Worm (Caenorhabditis elegans) whole organism, mixed stage, embryonic: ENCODE measurements around the gene F56D6.13.

ENCODE experiments used
- mep-1 ChIP-seq: fragments of 150-350 bp; optimal IDR thresholded peaks from 2 replicates; lab custom pipeline; 2017; ENCODE audit warnings: missing biosample characterization, missing genetic modification reagents, missing genetic modification characterization, inconsistent platforms
- unc-62 ChIP-seq: fragments of 150-350 bp; optimal IDR thresholded peaks from 2 replicates; lab custom pipeline; 2014; ENCODE audit warnings: missing biosample characterization, missing genetic modification reagents, missing genetic modification characterization

DNA sequence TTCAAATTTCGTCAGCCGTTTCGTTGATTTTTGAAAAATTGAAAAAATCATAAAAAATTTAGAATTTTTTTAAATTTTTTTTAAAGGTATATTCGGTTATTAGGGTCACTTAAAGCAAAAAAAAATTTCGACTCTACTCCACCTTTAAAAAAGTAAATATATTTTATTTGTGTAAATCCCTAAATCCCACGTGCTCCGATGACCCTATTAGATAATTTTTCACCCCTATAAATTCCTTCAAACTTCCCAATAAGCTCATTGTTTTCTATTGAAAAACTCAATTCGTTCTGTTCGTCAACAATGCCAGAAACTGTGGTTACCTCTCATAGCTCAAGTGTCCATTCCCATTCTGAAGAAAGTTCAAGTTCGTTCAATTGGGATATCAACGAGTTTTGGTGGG, 3.4 kb downstream of the F56D6.13 start, which contains the start of gene F56D6.20:
- no peak for TF ChIP-seq unc-62 (GFP tag; lab: Kevin White, UChicago)
- TF ChIP-seq mep-1 (tag; lab: Kevin White, UChicago), result no peak
